Fruit fly (Drosophila melanogaster): ENCODE measurements around the gene CG10435.

Gene CG10435

dm6 chr3R:8030151-8030899 lies 17.3 kb upstream of the CG10435 start, which contains the start of the genes CG10903 and CG2747 (continued):
- no peak for TF ChIP-seq CG1621 (tag; optimal IDR thresholded peaks at IDR 0.05)
- no peak for TF ChIP-seq salr (GFP tag; optimal IDR thresholded peaks at IDR 0.05)
- TF ChIP-seq CG6808 (GFP tag; optimal IDR thresholded peaks at IDR 0.05) = no peak
- no peak for TF ChIP-seq Eip75B (GFP tag; optimal IDR thresholded peaks at IDR 0.05)

dm6 chr3R:8029496-8030013 lies 16.6 kb upstream of the CG10435 start, which contains the start of gene ImpE3:
Gene ImpE3 (minus strand): TSS chr3R:8029546.
- TF ChIP-seq CG3919 (GFP tag; optimal IDR thresholded peaks at IDR 0.05) (peak; percentile 57), CG8632 (GFP tag; optimal IDR thresholded peaks at IDR 0.05) (peak; percentile 68), dsx (GFP tag; optimal IDR thresholded peaks at IDR 0.05; ENCODE audit: poor library complexity, severe bottlenecking) (peak; percentile 16), CG6808 (GFP tag; optimal IDR thresholded peaks at IDR 0.05) (peak; percentile 37), CG16779 (tag; optimal IDR thresholded peaks at IDR 0.05) (no peak), Hr38 (GFP tag; optimal IDR thresholded peaks at IDR 0.05) (no peak), Gug (GFP tag; IDR thresholded peaks at IDR 0.05) (no peak), CG10669 (GFP tag; optimal IDR thresholded peaks at IDR 0.05) (peak; percentile 39), acj6 (GFP tag; optimal IDR thresholded peaks at IDR 0.05) (peak; percentile 53), fd85E (GFP tag; optimal IDR thresholded peaks at IDR 0.05) (peak; percentile 27), CG6276 (GFP tag; optimal IDR thresholded peaks at IDR 0.05) (peak; percentile 55), CG11294 (GFP tag; IDR thresholded peaks at IDR 0.05) (no peak), CG34406 (GFP tag; optimal IDR thresholded peaks at IDR 0.05) (peak; percentile 65), svp (GFP tag) (peak; percentile 92), Smox (GFP tag; optimal IDR thresholded peaks at IDR 0.05) (peak; percentile 80), Eip75B (GFP tag; optimal IDR thresholded peaks at IDR 0.05) (peak; percentile 50), Sox102F (GFP tag; optimal IDR thresholded peaks at IDR 0.05) (peak; percentile 83), salr (GFP tag; optimal IDR thresholded peaks at IDR 0.05) (no peak), esn (GFP tag; optimal IDR thresholded peaks at IDR 0.05) (peak; percentile 84), Blimp-1 (GFP tag; optimal IDR thresholded peaks at IDR 0.05) (no peak), CG8319 (GFP tag; optimal IDR thresholded peaks at IDR 0.05) (peak; percentile 21), CG6163 (GFP tag; IDR thresholded peaks at IDR 0.05) (0 out of 3 replicates have a peak, but pooled peaks have one; percentile 9), fd59A (GFP tag; optimal IDR thresholded peaks at IDR 0.05) (no peak), Eip78C (GFP tag) (peak; percentile 87), cyc (GFP tag; optimal IDR thresholded peaks at IDR 0.05) (peak; percentile 54), lz (GFP tag; optimal IDR thresholded peaks at IDR 0.05) (peak; percentile 81), eg (GFP tag; IDR thresholded peaks at IDR 0.05) (no peak), spab (GFP tag; optimal IDR thresholded peaks at IDR 0.05) (no peak), CG4318 (GFP tag; optimal IDR thresholded peaks at IDR 0.05) (peak; percentile 3), net (GFP tag; optimal IDR thresholded peaks at IDR 0.05) (peak; percentile 30), ss (GFP tag; optimal IDR thresholded peaks at IDR 0.05) (peak in 1 of 2 experiments; percentile 2), Eip93F (GFP tag; optimal IDR thresholded peaks at IDR 0.05) (peak; percentile 86), CG11902 (GFP tag; optimal IDR thresholded peaks at IDR 0.05) (no peak), Sox15 (GFP tag; optimal IDR thresholded peaks at IDR 0.05) (peak; percentile 29), Sox14 (GFP tag; optimal IDR thresholded peaks at IDR 0.05) (peak; percentile 66), CG32006 (GFP tag; optimal IDR thresholded peaks at IDR 0.05) (peak; percentile 70), topi (GFP tag; optimal IDR thresholded peaks at IDR 0.05) (peak; percentile 79), achi (GFP tag; optimal IDR thresholded peaks at IDR 0.05) (peak; percentile 53), Hr4 (GFP tag; optimal IDR thresholded peaks at IDR 0.05) (peak; percentile 50), CG31627 (GFP tag; optimal IDR thresholded peaks at IDR 0.05) (peak; percentile 60), fkh (GFP tag; optimal IDR thresholded peaks at IDR 0.05) (no peak), CG9139 (GFP tag; optimal IDR thresholded peaks at IDR 0.05) (no peak), pdm3 (GFP tag; optimal IDR thresholded peaks at IDR 0.05) (peak; percentile 58), Hr39 (GFP tag; optimal IDR thresholded peaks at IDR 0.05) (peak; percentile 51), Met (GFP tag; optimal IDR thresholded peaks at IDR 0.05) (peak; percentile 82), CG8119 (GFP tag; IDR thresholded peaks at IDR 0.05) (peak; percentile 41; the same call in 2 of the 3 replicates), CG15336 (GFP tag; IDR thresholded peaks at IDR 0.05) (no peak)

All from whole organism, prepupa.